Worm (Caenorhabditis elegans) whole organism, mixed stage, embryonic: ENCODE measurements around the gene sdz-7.

Experiments
- M03D4.4 ChIP-seq: sonication (generic microtip); optimal IDR thresholded peaks from 2 replicates; lab custom pipeline; 2017; ENCODE audit warnings: mild to moderate bottlenecking, missing genetic modification characterization, missing compliant biosample characterization
- bed-3 ChIP-seq: fragments of 200-800 bp; sonication (Bioruptor generic); optimal IDR thresholded peaks from 3 replicates; lab custom pipeline; 2018; ENCODE audit warnings: mild to moderate bottlenecking, missing genetic modification characterization, moderate library complexity, missing compliant biosample characterization
- blmp-1 ChIP-seq: fragments of 150-350 bp; optimal IDR thresholded peaks from 2 replicates; lab custom pipeline; 2014; ENCODE audit warnings: missing biosample characterization, missing genetic modification characterization
- ceh-39 ChIP-seq: fragments of 150-350 bp; optimal IDR thresholded peaks from 2 replicates; lab custom pipeline; 2014; ENCODE audit warnings: missing biosample characterization, missing genetic modification characterization
- ceh-43 ChIP-seq: fragments of 200-800 bp; sonication (Bioruptor generic); optimal IDR thresholded peaks from 2 replicates; lab custom pipeline; 2018; ENCODE audit warnings: mild to moderate bottlenecking, missing genetic modification characterization, moderate library complexity, missing compliant biosample characterization
- ces-1 ChIP-seq: fragments of 150-350 bp; optimal IDR thresholded peaks from 2 replicates; lab custom pipeline; 2014; ENCODE audit warnings: missing biosample characterization, missing genetic modification reagents, missing genetic modification characterization
- cnd-1 ChIP-seq: fragments of 200-800 bp; sonication (Bioruptor generic); optimal IDR thresholded peaks from 2 replicates; lab custom pipeline; 2018; ENCODE audit warnings: mild to moderate bottlenecking, missing genetic modification characterization, missing compliant biosample characterization
- drap-1 ChIP-seq: fragments of 200-800 bp; sonication (Bioruptor generic); optimal IDR thresholded peaks from 3 replicates; lab custom pipeline; 2018; ENCODE audit warnings: mild to moderate bottlenecking, missing genetic modification characterization, missing compliant biosample characterization
- flh-1 ChIP-seq: fragments of 200-800 bp; sonication (Bioruptor generic); optimal IDR thresholded peaks from 2 replicates; lab custom pipeline; 2018; ENCODE audit warnings: mild to moderate bottlenecking, missing genetic modification characterization, moderate library complexity, missing compliant biosample characterization
- hlh-1 ChIP-seq: fragments of 150-350 bp; optimal IDR thresholded peaks from 2 replicates; lab custom pipeline; 2014; ENCODE audit warnings: missing biosample characterization, missing genetic modification reagents, missing genetic modification characterization
- lin-13 ChIP-seq: fragments of 150-350 bp; optimal IDR thresholded peaks from 2 replicates; lab custom pipeline; 2014; ENCODE audit warnings: missing biosample characterization, missing genetic modification characterization
- lin-32 ChIP-seq: fragments of 200-800 bp; sonication (Bioruptor generic); optimal IDR thresholded peaks from 2 replicates; lab custom pipeline; 2018; ENCODE audit warnings: mild to moderate bottlenecking, missing genetic modification characterization, missing compliant biosample characterization
- lsy-2 ChIP-seq: fragments of 150-350 bp; optimal IDR thresholded peaks from 2 replicates; lab custom pipeline; 2014; ENCODE audit warnings: missing biosample characterization, missing genetic modification characterization
- mab-5 ChIP-seq: fragments of 150-350 bp; optimal IDR thresholded peaks from 2 replicates; lab custom pipeline; 2014; ENCODE audit warnings: missing biosample characterization, missing genetic modification characterization
- mep-1 ChIP-seq: fragments of 150-350 bp; optimal IDR thresholded peaks from 2 replicates; lab custom pipeline; 2017; ENCODE audit warnings: missing biosample characterization, missing genetic modification reagents, missing genetic modification characterization, inconsistent platforms
- mls-2 ChIP-seq: sonication (generic microtip); optimal IDR thresholded peaks from 2 replicates; lab custom pipeline; 2016; ENCODE audit warnings: mild to moderate bottlenecking, missing genetic modification characterization, moderate library complexity, missing compliant biosample characterization
- nhr-12 ChIP-seq: fragments of 150-350 bp; optimal IDR thresholded peaks from 2 replicates; lab custom pipeline; 2014; ENCODE audit warnings: missing biosample characterization, missing genetic modification characterization
- nhr-2 ChIP-seq: fragments of 150-350 bp; optimal IDR thresholded peaks from 2 replicates; lab custom pipeline; 2014; ENCODE audit warnings: missing biosample characterization, missing genetic modification characterization
- nhr-237 ChIP-seq: fragments of 150-350 bp; optimal IDR thresholded peaks from 2 replicates; lab custom pipeline; 2014; ENCODE audit warnings: missing biosample characterization, missing genetic modification characterization
- nhr-28 ChIP-seq: fragments of 150-350 bp; optimal IDR thresholded peaks from 2 replicates; lab custom pipeline; 2014; ENCODE audit warnings: missing biosample characterization, missing genetic modification characterization
- nhr-76 ChIP-seq: sonication (generic microtip); optimal IDR thresholded peaks from 2 replicates; lab custom pipeline; 2017; ENCODE audit warnings: missing biosample characterization, missing genetic modification characterization
- pha-4 ChIP-seq: fragments of 150-350 bp; optimal IDR thresholded peaks from 2 replicates; lab custom pipeline; 2018; ENCODE audit warnings: missing biosample characterization, missing genetic modification reagents, missing genetic modification characterization
- sem-2 ChIP-seq: fragments of 200-800 bp; sonication (Bioruptor generic); optimal IDR thresholded peaks from 2 replicates; lab custom pipeline; 2018; ENCODE audit warnings: mild to moderate bottlenecking, missing genetic modification characterization, missing compliant biosample characterization
- snpc-4 ChIP-seq: fragments of 150-350 bp; optimal IDR thresholded peaks from 2 replicates; lab custom pipeline; 2014; ENCODE audit warnings: missing biosample characterization, missing genetic modification characterization
- sptf-1 ChIP-seq: sonication (generic microtip); optimal IDR thresholded peaks from 2 replicates; lab custom pipeline; 2017; ENCODE audit warnings: mild to moderate bottlenecking, missing genetic modification characterization, moderate library complexity, missing compliant biosample characterization
- unc-120 ChIP-seq: sonication (generic microtip); optimal IDR thresholded peaks from 2 replicates; lab custom pipeline; 2017; ENCODE audit warnings: missing genetic modification characterization, missing compliant biosample characterization; ENCODE audit not compliant: poor library complexity, severe bottlenecking
- unc-39 ChIP-seq: fragments of 150-350 bp; optimal IDR thresholded peaks from 2 replicates; lab custom pipeline; 2014; ENCODE audit warnings: missing biosample characterization, missing genetic modification characterization
- unc-62 ChIP-seq: fragments of 150-350 bp; optimal IDR thresholded peaks from 2 replicates; lab custom pipeline; 2014; ENCODE audit warnings: missing biosample characterization, missing genetic modification reagents, missing genetic modification characterization
- zip-8 ChIP-seq: fragments of 150-350 bp; optimal IDR thresholded peaks from 2 replicates; lab custom pipeline; 2014; ENCODE audit warnings: missing biosample characterization, missing genetic modification characterization
- ztf-11 ChIP-seq: fragments of 150-350 bp; optimal IDR thresholded peaks from 2 replicates; lab custom pipeline; 2014; ENCODE audit warnings: missing biosample characterization, missing genetic modification characterization

The sdz-7 gene

ce11 chrII:3835915-3836314 is 41.9 kb downstream of the sdz-7 start, which contains the start of gene oac-4:
Gene oac-4, minus strand, starts transcription at chrII:3836015.
- TF ChIP-seq mab-5 (tag; lab: Kevin White, UChicago) (no peak), unc-39 (tag; lab: Kevin White, UChicago) (no peak), mep-1 (tag; lab: Kevin White, UChicago) (no peak), M03D4.4 (no peak), unc-120 (no peak), nhr-12 (no peak), bed-3 (GFP tag; lab: Kevin White, UChicago) (no peak), sem-2 (GFP tag; lab: Kevin White, UChicago) (no peak), ceh-43 (GFP tag; lab: Kevin White, UChicago) (no peak)

DNA sequence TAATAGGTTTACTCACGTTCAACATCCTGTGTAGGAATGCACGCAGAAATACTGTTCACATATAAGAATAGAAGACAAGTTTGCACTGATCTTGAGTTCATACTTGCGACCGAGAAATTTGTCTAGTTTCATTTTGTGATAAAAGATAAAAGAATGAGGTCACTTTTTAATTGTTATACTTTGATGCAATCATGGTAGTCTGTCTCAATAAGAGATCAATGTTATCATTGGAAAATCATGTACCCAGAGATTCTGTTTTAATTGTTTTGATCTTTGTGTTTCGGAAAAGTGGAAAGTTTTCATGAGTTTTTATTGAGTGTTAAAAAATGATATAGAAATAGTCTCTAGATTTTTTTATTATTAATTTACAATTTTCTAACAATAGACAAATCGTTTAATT is 45.4 kb downstream of the sdz-7 start, which contains the start of gene F54D10.9:
TSS of gene F54D10.9 (minus strand) at position 101 of the 400 bp plus-strand sequence.
- no peak for TF ChIP-seq unc-120
- no peak for TF ChIP-seq nhr-237 (tag; lab: Kevin White, UChicago)
- no peak for TF ChIP-seq mab-5 (tag; lab: Kevin White, UChicago)
- no peak for TF ChIP-seq drap-1 (GFP tag; lab: Kevin White, UChicago)
- TF ChIP-seq ceh-39 (tag; lab: Kevin White, UChicago) = no peak
- TF ChIP-seq nhr-2 = no peak
- no peak for TF ChIP-seq lsy-2 (tag; lab: Kevin White, UChicago)
- no peak for TF ChIP-seq cnd-1 (tag; lab: Kevin White, UChicago)
- TF ChIP-seq ztf-11 (tag; lab: Kevin White, UChicago) = no peak
- TF ChIP-seq ces-1 = no peak
- TF ChIP-seq sem-2 (GFP tag; lab: Kevin White, UChicago) = no peak
- TF ChIP-seq lin-13 (tag; lab: Kevin White, UChicago) = no peak
- no peak for TF ChIP-seq bed-3 (GFP tag; lab: Kevin White, UChicago)
- no peak for TF ChIP-seq pha-4
- no peak for TF ChIP-seq nhr-76
- no peak for TF ChIP-seq blmp-1 (tag; lab: Kevin White, UChicago)
- no peak for TF ChIP-seq mep-1 (tag; lab: Kevin White, UChicago)
- no peak for TF ChIP-seq nhr-12

ce11 chrII:3829623-3830022 is 48.2 kb downstream of the sdz-7 start:
- TF ChIP-seq nhr-28 (no peak), drap-1 (GFP tag; lab: Kevin White, UChicago) (no peak), ceh-39 (tag; lab: Kevin White, UChicago) (no peak), hlh-1 (tag; lab: Kevin White, UChicago) (no peak), snpc-4 (tag; lab: Kevin White, UChicago) (no peak), sem-2 (GFP tag; lab: Kevin White, UChicago) (no peak), M03D4.4 (no peak), pha-4 (no peak), mep-1 (tag; lab: Kevin White, UChicago) (no peak), blmp-1 (tag; lab: Kevin White, UChicago) (no peak), lin-32 (no peak), ztf-11 (tag; lab: Kevin White, UChicago) (no peak), nhr-12 (no peak), nhr-2 (no peak), unc-62 (no peak), flh-1 (GFP tag; lab: Kevin White, UChicago) (no peak), ces-1 (no peak), mls-2 (tag; lab: Kevin White, UChicago) (no peak), sptf-1 (tag; lab: Kevin White, UChicago) (no peak), lin-13 (tag; lab: Kevin White, UChicago) (no peak)

- TF ChIP-seq cnd-1 (tag; lab: Kevin White, UChicago) = no peak
- no peak for TF ChIP-seq bed-3 (GFP tag; lab: Kevin White, UChicago)
- no peak for TF ChIP-seq nhr-2
- no peak for TF ChIP-seq ces-1
- TF ChIP-seq pha-4 = no peak
- no peak for TF ChIP-seq zip-8 (tag; lab: Kevin White, UChicago)
- TF ChIP-seq ztf-11 (tag; lab: Kevin White, UChicago) = no peak
- TF ChIP-seq, all 35 proteins: peak for 0
Measured at ce11 chrII:3827801-3828200, 50.0 kb downstream of the sdz-7 start, which contains the start of gene F54D10.8. Gene F54D10.8, minus strand, starts transcription at chrII:3827901.
